Fruit fly (Drosophila melanogaster) Kc167 (cell line): ENCODE data around the gene CG13694.

ENCODE experiments used
- Myc ChIP-seq: fragments of >200 bp; optimal IDR thresholded peaks from 2 replicates; lab custom pipeline; 2017; ENCODE audit warnings: missing external identifiers
- h ChIP-seq: fragments of >200 bp; optimal IDR thresholded peaks from 3 replicates; lab custom pipeline; 2018; ENCODE audit warnings: missing external identifiers
- psq ChIP-seq: fragments of >200 bp; optimal IDR thresholded peaks from 2 replicates; lab custom pipeline; 2017; ENCODE audit warnings: missing external identifiers
- ttk ChIP-seq: sonication (Bioruptor generic); optimal IDR thresholded peaks from 2 replicates; lab custom pipeline; 2017; ENCODE audit warnings: missing external identifiers

DNA sequence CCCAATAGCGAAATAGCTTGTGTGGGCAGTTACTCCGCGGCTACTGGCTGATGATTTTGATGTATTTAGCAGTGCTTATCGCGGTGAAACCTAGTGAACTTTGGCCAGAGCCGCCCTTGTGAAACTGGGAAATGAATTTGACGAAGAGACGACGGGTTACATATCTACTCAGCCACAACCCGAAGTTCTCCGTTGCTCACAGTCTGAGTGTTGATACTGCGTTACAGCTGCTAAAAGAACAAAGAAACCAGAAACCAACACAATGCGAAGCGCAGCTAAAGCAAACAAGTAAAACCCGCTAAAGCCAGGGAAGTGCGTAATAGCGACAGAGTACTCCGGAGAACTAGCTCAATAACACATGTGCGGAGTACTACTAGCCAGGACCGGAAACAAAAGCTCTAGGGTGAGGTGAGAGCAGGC is 12.0 kb upstream of the CG13694 start:
- TF ChIP-seq psq (no peak), Myc (lab: Kevin White, UChicago) (no peak), ttk (lab: Kevin White, UChicago) (no peak), h (lab: Kevin White, UChicago) (no peak)
